Fruit fly (Drosophila melanogaster) whole organism, adult: ENCODE data around the gene CG12535.

Source experiments
- CG12768 ChIP-seq: fragments of 200-800 bp; sonication (Bioruptor generic); optimal IDR thresholded peaks from 2 replicates; lab custom pipeline; 2017; ENCODE audit warnings: missing biosample characterization, missing genetic modification characterization, mild to moderate bottlenecking, moderate library complexity, missing genetic modification reagents
- CG14711 ChIP-seq: fragments of 200-800 bp; sonication (Bioruptor generic); optimal IDR thresholded peaks from 2 replicates; lab custom pipeline; 2018; ENCODE audit warnings: missing biosample characterization, mild to moderate bottlenecking, missing genetic modification characterization, moderate library complexity
- CG1620 ChIP-seq: fragments of 200-800 bp; sonication (Bioruptor generic); optimal IDR thresholded peaks from 2 replicates; lab custom pipeline; 2016; ENCODE audit warnings: missing biosample characterization, missing genetic modification characterization
- CG33017 ChIP-seq: fragments of 200-800 bp; sonication (Bioruptor generic); optimal IDR thresholded peaks from 2 replicates; lab custom pipeline; 2018; ENCODE audit warnings: missing biosample characterization, mild to moderate bottlenecking, missing genetic modification characterization, moderate library complexity
- CG5204 ChIP-seq: fragments of 200-800 bp; sonication (Bioruptor generic); optimal IDR thresholded peaks from 2 replicates; lab custom pipeline; 2016; ENCODE audit warnings: missing biosample characterization, missing genetic modification characterization
- Crg-1 ChIP-seq: fragments of 200-800 bp; sonication (Bioruptor generic); optimal IDR thresholded peaks from 2 replicates; lab custom pipeline; 2016; ENCODE audit warnings: missing biosample characterization, missing genetic modification characterization
- Mnt ChIP-seq: fragments of 200-800 bp; sonication (Bioruptor generic); optimal IDR thresholded peaks from 2 replicates; lab custom pipeline; 2016; ENCODE audit warnings: missing biosample characterization, mild to moderate bottlenecking, missing genetic modification characterization
- bab1 ChIP-seq: fragments of 200-800 bp; sonication (Bioruptor generic); optimal IDR thresholded peaks from 3 replicates; lab custom pipeline; 2019; ENCODE audit warnings: missing biosample characterization, mild to moderate bottlenecking, missing genetic modification characterization, moderate library complexity
- cic ChIP-seq: fragments of 200-800 bp; sonication (Bioruptor generic); optimal IDR thresholded peaks from 2 replicates; lab custom pipeline; 2017; ENCODE audit warnings: missing biosample characterization, mild to moderate bottlenecking, missing genetic modification characterization, moderate library complexity
- cnc ChIP-seq, 2 experiments: fragments of >200 bp; optimal IDR thresholded peaks; 2 replicates each; lab custom pipeline; 2017
- tj ChIP-seq: fragments of 200-800 bp; sonication (Bioruptor generic); optimal IDR thresholded peaks from 3 replicates; lab custom pipeline; 2017; ENCODE audit warnings: missing biosample characterization, mild to moderate bottlenecking, missing genetic modification characterization, moderate library complexity

DNA sequence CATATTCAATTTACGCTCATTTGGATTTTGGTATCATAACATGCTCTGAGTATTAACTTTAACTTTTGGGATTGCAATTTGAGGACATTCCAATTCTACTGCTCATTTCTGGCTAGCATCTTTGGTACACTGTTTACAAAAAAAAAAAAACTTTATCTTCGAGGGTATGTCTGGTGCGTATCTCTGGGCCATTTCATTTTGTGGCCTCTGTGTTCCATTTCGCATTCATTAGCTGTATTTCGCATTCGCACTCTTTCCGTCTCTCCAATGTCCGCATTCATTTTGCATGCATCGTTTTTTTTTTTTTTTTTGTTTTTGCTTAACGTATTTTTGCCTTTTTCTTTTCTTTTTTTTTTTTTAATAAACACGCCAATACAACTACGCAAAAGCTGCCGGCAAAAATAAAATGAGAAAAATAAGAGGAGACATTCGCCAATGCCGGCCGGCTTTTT lies 15.1 kb downstream of the CG12535 start:
- TF ChIP-seq CG12768 (peak; percentile 9), CG33017 (no peak), CG1620 (peak; percentile 66), cnc (optimal IDR thresholded peaks at IDR 0.05; lab: Kevin White, UChicago) (no peak), bab1 (peak; percentile 89), Mnt (GFP tag; lab: Kevin White, UChicago) (peak; percentile 19), CG5204 (peak; percentile 33), tj (GFP tag; lab: Kevin White, UChicago) (peak; percentile 80), CG14711 (tag; lab: Kevin White, UChicago) (peak; percentile 77), cic (GFP tag; lab: Kevin White, UChicago) (no peak), Crg-1 (GFP tag; lab: Kevin White, UChicago) (peak; percentile 13)
